Fruit fly (Drosophila melanogaster): ENCODE measurements around the gene mRpL40.

The mRpL40 gene

DNA sequence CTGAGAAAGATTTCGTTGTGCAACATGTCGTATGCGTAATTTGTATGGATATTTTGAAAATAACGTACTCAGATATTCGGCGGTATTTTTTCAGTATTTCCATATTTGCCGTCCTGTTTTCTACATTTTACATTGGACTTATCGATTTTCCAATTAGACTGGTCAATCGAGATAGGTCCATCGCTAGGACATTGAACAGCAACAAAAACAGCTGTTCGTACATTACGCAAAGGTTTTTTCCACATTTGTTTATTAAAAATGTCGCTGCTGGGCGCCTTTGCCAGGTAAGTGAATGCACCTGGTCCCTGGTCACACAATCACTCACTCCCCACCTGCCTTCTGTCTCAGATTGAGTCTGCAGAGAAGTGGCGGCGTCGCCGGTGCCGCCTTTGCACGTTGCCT lies at the start of gene mRpL40:
Gene mRpL40 (plus strand): TSS at position 186 of the 402 bp plus-strand sequence.
- no peak for TF ChIP-seq Dif (GFP tag; optimal IDR thresholded peaks at IDR 0.05; ENCODE audit: partially characterized antibody)
- TF ChIP-seq Mio (GFP tag; optimal IDR thresholded peaks at IDR 0.05): no peak
- no peak for TF ChIP-seq CG32264 (GFP tag; optimal IDR thresholded peaks at IDR 0.05)
- TF ChIP-seq ey (GFP tag; optimal IDR thresholded peaks at IDR 0.05): no peak
- TF ChIP-seq CG9705 (GFP tag; optimal IDR thresholded peaks at IDR 0.05): no peak
- no peak for TF ChIP-seq Myc (optimal IDR thresholded peaks at IDR 0.05)
- TF ChIP-seq HLH106 (tag; optimal IDR thresholded peaks at IDR 0.05): no peak
- TF ChIP-seq Hr78 (GFP tag; optimal IDR thresholded peaks at IDR 0.05): no peak
- TF ChIP-seq N (GFP tag; optimal IDR thresholded peaks at IDR 0.05): no peak
- TF ChIP-seq CrebA (GFP tag; optimal IDR thresholded peaks at IDR 0.05; ENCODE audit: borderline replicate concordance): no peak
- TF ChIP-seq brk (GFP tag; optimal IDR thresholded peaks at IDR 0.05): no peak

DNA sequence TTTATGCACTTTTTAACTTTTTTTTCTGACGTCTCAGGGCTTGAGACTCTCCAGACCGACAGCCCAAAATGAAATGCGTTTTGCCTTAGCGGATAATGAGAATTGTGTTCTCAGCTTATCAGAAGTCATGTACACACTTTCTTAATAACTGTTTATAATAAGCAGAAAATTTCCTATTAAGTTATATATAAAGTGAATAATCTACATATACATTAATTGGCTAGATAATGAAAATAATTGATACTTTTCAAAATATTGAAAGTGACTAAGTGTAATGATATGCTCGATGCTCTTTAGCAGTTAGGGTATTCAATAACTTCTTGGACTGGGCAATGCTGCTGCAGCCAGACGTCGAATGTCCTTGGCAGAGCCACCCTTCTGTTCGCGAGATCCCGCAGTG lies 45.8 kb upstream of the mRpL40 start:
- TF ChIP-seq foxo (GFP tag; optimal IDR thresholded peaks at IDR 0.05) (no peak), CG32264 (GFP tag; optimal IDR thresholded peaks at IDR 0.05) (no peak), jim (GFP tag; optimal IDR thresholded peaks at IDR 0.05) (no peak), CG9705 (GFP tag; optimal IDR thresholded peaks at IDR 0.05) (no peak), fru (GFP tag; optimal IDR thresholded peaks at IDR 0.05) (peak; percentile 5), OdsH (GFP tag; optimal IDR thresholded peaks at IDR 0.05) (no peak), CrebA (GFP tag; optimal IDR thresholded peaks at IDR 0.05; ENCODE audit: borderline replicate concordance) (no peak), sv (GFP tag; optimal IDR thresholded peaks at IDR 0.05) (no peak), HLH106 (tag; optimal IDR thresholded peaks at IDR 0.05) (peak; percentile 18)

- no peak for TF ChIP-seq CG32264 (GFP tag; optimal IDR thresholded peaks at IDR 0.05)
- no peak for TF ChIP-seq CG9705 (GFP tag; optimal IDR thresholded peaks at IDR 0.05)
- TF ChIP-seq fru (GFP tag; optimal IDR thresholded peaks at IDR 0.05): no peak
- no peak for TF ChIP-seq rgr (GFP tag; optimal IDR thresholded peaks at IDR 0.05)
- TF ChIP-seq ey (GFP tag; optimal IDR thresholded peaks at IDR 0.05): no peak
- TF ChIP-seq jim (GFP tag; optimal IDR thresholded peaks at IDR 0.05): no peak
- TF ChIP-seq lola (GFP tag; optimal IDR thresholded peaks at IDR 0.05): no peak
- no peak for TF ChIP-seq Hr78 (GFP tag; optimal IDR thresholded peaks at IDR 0.05)
- TF ChIP-seq Jra (GFP tag; optimal IDR thresholded peaks at IDR 0.05): no peak
- TF ChIP-seq psq (GFP tag; optimal IDR thresholded peaks at IDR 0.05): no peak
- TF ChIP-seq Dfd (GFP tag; optimal IDR thresholded peaks at IDR 0.05): no peak
- TF ChIP-seq Rel (GFP tag; optimal IDR thresholded peaks at IDR 0.05): no peak
- TF ChIP-seq Rel (tag; optimal IDR thresholded peaks at IDR 0.05): no peak
- TF ChIP-seq OdsH (GFP tag; optimal IDR thresholded peaks at IDR 0.05): no peak
Measured at dm6 chr3R:11363577-11363976, 44.1 kb upstream of the mRpL40 start.

DNA sequence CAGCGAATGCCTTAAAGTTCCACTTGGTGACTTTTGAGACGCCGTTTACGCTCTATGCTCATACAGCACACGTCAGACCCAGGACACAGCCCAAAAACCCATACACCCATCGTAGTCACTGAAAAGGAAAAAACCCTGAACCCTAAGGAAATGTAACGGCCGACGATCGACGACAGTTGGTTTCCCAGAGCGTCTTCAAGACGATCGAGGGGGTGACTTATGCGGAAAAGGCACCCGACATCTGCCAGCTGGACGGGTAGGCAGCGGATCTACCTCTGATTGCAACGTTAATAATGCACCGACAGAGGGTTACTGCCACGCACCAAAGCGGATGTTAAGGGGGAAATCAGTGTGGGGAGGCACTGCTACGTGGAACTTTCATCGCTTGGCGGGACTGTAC lies 41.4 kb upstream of the mRpL40 start:
- TF ChIP-seq dmrt93B (GFP tag; optimal IDR thresholded peaks at IDR 0.05) (no peak), sage (GFP tag; optimal IDR thresholded peaks at IDR 0.05) (no peak), tai (GFP tag; optimal IDR thresholded peaks at IDR 0.05) (no peak), pan (optimal IDR thresholded peaks at IDR 0.05) (no peak), OdsH (GFP tag; optimal IDR thresholded peaks at IDR 0.05) (no peak), sv (GFP tag; optimal IDR thresholded peaks at IDR 0.05) (no peak), Jra (GFP tag; optimal IDR thresholded peaks at IDR 0.05) (no peak), br (GFP tag; optimal IDR thresholded peaks at IDR 0.05) (no peak), dl (GFP tag; optimal IDR thresholded peaks at IDR 0.05; ENCODE audit: insufficient read depth in 1 of 2, partially characterized antibody in 2 of 2) (no peak), Dfd (GFP tag; optimal IDR thresholded peaks at IDR 0.05) (no peak)

DNA sequence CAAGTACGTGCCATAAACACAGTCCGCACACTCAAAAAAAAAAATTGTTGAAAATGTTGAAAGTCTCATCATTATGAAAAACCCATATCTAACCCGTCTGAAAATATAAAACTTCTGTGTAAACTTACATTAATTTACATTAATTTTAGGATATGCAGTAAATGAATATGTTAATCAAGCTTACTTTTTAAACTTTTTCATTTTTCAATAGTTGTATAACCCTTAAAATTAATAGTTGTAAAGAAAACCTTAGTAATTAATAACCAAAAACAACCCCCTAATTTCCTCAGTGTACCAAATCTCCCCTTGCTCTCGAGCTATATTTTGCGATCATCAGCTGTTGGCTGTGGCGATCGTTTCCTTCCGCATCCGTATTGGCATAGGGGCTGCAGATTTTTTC lies 39.0 kb upstream of the mRpL40 start:
- TF ChIP-seq Mio (GFP tag; optimal IDR thresholded peaks at IDR 0.05) (no peak), h (GFP tag; optimal IDR thresholded peaks at IDR 0.05) (peak; percentile 15), foxo (GFP tag; optimal IDR thresholded peaks at IDR 0.05) (peak in 1 of 2 experiments; percentile 15)

DNA sequence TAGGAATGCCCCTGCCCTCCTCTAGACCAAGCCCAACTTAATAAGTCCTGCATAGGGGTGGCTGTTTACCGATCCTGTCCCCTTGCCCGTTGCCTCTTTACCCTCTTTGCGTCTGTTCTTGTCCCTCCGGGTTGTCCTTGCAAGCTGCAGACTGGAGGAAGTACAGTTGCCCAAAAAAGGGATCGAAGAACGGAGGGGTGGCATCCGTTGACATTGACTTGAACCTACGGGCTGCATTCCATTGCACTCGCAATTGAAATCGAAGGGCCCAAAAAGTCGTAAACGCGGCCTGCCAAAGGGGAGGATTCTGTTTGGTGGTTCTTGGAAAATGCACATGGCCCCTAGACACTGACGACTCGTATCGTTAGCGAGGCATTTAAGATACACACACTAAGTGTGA lies 37.4 kb upstream of the mRpL40 start:
- TF ChIP-seq Abd-B (GFP tag; optimal IDR thresholded peaks at IDR 0.05) (no peak), fru (GFP tag; optimal IDR thresholded peaks at IDR 0.05) (no peak), foxo (GFP tag; optimal IDR thresholded peaks at IDR 0.05) (no peak), Myc (optimal IDR thresholded peaks at IDR 0.05) (no peak), rgr (GFP tag; optimal IDR thresholded peaks at IDR 0.05) (no peak), ey (GFP tag; optimal IDR thresholded peaks at IDR 0.05) (no peak), sv (GFP tag; optimal IDR thresholded peaks at IDR 0.05) (no peak), tai (GFP tag; optimal IDR thresholded peaks at IDR 0.05) (no peak), h (GFP tag; optimal IDR thresholded peaks at IDR 0.05) (no peak), brk (GFP tag; optimal IDR thresholded peaks at IDR 0.05) (no peak), Dif (GFP tag; optimal IDR thresholded peaks at IDR 0.05; ENCODE audit: partially characterized antibody) (no peak), woc (GFP tag; optimal IDR thresholded peaks at IDR 0.05) (no peak), lola (GFP tag; optimal IDR thresholded peaks at IDR 0.05) (no peak), CG32264 (GFP tag; optimal IDR thresholded peaks at IDR 0.05) (no peak)
